Fruit fly (Drosophila melanogaster): ENCODE results near the gene CG11839.

CG11839 gene

DNA sequence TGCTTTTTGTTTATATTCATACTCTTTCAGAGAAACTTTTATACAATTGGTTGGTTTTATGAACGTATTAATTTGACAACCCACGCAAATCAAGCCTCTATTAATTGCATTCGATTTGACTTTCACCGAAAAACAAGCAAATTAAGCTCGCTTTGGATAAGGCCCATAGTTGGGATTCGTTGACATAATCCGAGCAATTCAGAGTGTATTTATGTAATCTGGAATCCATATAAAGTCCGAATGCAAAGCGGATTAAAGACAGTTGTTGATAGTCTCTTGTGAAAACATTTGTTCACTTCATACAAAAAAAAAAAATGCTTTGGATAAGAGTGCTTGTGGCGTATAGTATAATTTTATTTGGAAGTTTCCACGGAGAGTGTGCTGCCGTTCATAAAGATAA is 32.5 kb downstream of the CG11839 start, which contains the start of gene CG45095:
Gene CG45095, plus strand, starts transcription at position 301 of the 400 bp plus-strand sequence.
- TF ChIP-seq CG31627 (GFP tag; optimal IDR thresholded peaks at IDR 0.05) (no peak), vri (GFP tag; optimal IDR thresholded peaks at IDR 0.05) (peak; percentile 57), Ets21C (GFP tag; optimal IDR thresholded peaks at IDR 0.05) (no peak), CG4318 (GFP tag; optimal IDR thresholded peaks at IDR 0.05) (no peak), CG6276 (GFP tag; optimal IDR thresholded peaks at IDR 0.05) (no peak)

DNA sequence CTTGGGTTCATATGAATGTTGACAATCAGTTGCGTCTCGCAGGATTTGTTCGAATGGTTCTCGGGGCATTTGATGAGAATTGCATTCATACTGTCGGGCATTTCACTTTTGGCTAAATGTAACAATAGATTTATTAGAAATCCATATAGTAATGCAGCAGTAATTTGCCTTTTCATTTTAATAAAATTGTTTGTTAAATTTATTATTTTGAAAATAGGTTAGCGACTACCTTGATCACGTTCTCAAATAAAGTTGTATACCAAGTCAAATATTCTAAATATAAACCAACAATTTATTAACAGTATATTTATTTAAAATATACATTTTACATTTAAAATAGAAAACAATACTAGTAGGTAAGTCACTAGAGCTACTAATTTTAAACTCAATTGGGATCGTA is 39.2 kb downstream of the CG11839 start, which contains the start of gene CG34027:
Gene CG34027, minus strand, starts transcription at position 101 of the 400 bp plus-strand sequence.
- TF ChIP-seq CG6792 (GFP tag; optimal IDR thresholded peaks at IDR 0.05) (no peak), CG3919 (GFP tag; optimal IDR thresholded peaks at IDR 0.05) (no peak), Hr38 (GFP tag; optimal IDR thresholded peaks at IDR 0.05) (no peak), Sox102F (GFP tag; optimal IDR thresholded peaks at IDR 0.05) (no peak), CG11762 (GFP tag; optimal IDR thresholded peaks at IDR 0.05; ENCODE audit: insufficient read depth) (no peak), cyc (GFP tag; optimal IDR thresholded peaks at IDR 0.05) (no peak), topi (GFP tag; optimal IDR thresholded peaks at IDR 0.05) (no peak), eg (GFP tag; IDR thresholded peaks at IDR 0.05) (no peak), CG31627 (GFP tag; optimal IDR thresholded peaks at IDR 0.05) (no peak), Eip78C (GFP tag) (no peak), Ets96B (tag; optimal IDR thresholded peaks at IDR 0.05) (no peak), Eip93F (GFP tag; optimal IDR thresholded peaks at IDR 0.05) (no peak), CG11902 (GFP tag; optimal IDR thresholded peaks at IDR 0.05) (no peak), CG32006 (GFP tag; optimal IDR thresholded peaks at IDR 0.05) (no peak)

dm6 chr3R:25112466-25112939 is 42.8 kb downstream of the CG11839 start, which contains the start of gene Nepl16:
Gene Nepl16 (minus strand): TSS chr3R:25112516.
- TF ChIP-seq CG11902 (GFP tag; optimal IDR thresholded peaks at IDR 0.05): no peak
- TF ChIP-seq dsx (GFP tag; optimal IDR thresholded peaks at IDR 0.05; ENCODE audit: poor library complexity, severe bottlenecking): no peak
- no peak for TF ChIP-seq Ets21C (GFP tag; optimal IDR thresholded peaks at IDR 0.05)
- TF ChIP-seq Met (GFP tag; optimal IDR thresholded peaks at IDR 0.05): no peak
- no peak for TF ChIP-seq CG4318 (GFP tag; optimal IDR thresholded peaks at IDR 0.05)
- TF ChIP-seq CG10631 (GFP tag; optimal IDR thresholded peaks at IDR 0.05): no peak
- TF ChIP-seq pdm3 (GFP tag; optimal IDR thresholded peaks at IDR 0.05): no peak
- TF ChIP-seq CG32006 (GFP tag; optimal IDR thresholded peaks at IDR 0.05): no peak
- no peak for TF ChIP-seq fd85E (GFP tag; optimal IDR thresholded peaks at IDR 0.05)
- TF ChIP-seq Sox15 (GFP tag; optimal IDR thresholded peaks at IDR 0.05): no peak
- TF ChIP-seq Eip93F (GFP tag; optimal IDR thresholded peaks at IDR 0.05): no peak
- TF ChIP-seq salr (GFP tag; optimal IDR thresholded peaks at IDR 0.05): no peak
- no peak for TF ChIP-seq CG8319 (GFP tag; optimal IDR thresholded peaks at IDR 0.05)
- no peak for TF ChIP-seq Hr39 (GFP tag; optimal IDR thresholded peaks at IDR 0.05)
- TF ChIP-seq CG6808 (GFP tag; optimal IDR thresholded peaks at IDR 0.05): no peak
- no peak for TF ChIP-seq lz (GFP tag; optimal IDR thresholded peaks at IDR 0.05)
- no peak for TF ChIP-seq CG11294 (GFP tag; IDR thresholded peaks at IDR 0.05)
- no peak for TF ChIP-seq CG9139 (GFP tag; optimal IDR thresholded peaks at IDR 0.05)

Data from whole organism, prepupa.